Fruit fly (Drosophila melanogaster): Measurements from ENCODE around the gene CG44153.

- TF ChIP-seq CG8478 (optimal IDR thresholded peaks at IDR 0.05) (no peak), Sox102F (GFP tag; optimal IDR thresholded peaks at IDR 0.05) (no peak), CG10274 (GFP tag; optimal IDR thresholded peaks at IDR 0.05) (no peak), Optix (GFP tag; IDR thresholded peaks at IDR 0.05) (no peak)
Measured at dm6 chr2L:10123963-10124362, 56.1 kb downstream of the CG44153 start.

Measured in whole organism, embryonic.